Worm (Caenorhabditis elegans) whole organism, L2 larva: ENCODE measurements around the gene math-38.
A peak's percentile ranks its signal among the peaks of the same experiment; 100 is the strongest.

Source experiments
- R02D3.7 ChIP-seq: fragments of 150-350 bp; optimal IDR thresholded peaks from 2 replicates; lab custom pipeline; 2014; ENCODE audit warnings: missing biosample characterization, missing genetic modification characterization
- Y55F3AM.14 ChIP-seq: fragments of 200-800 bp; sonication (Bioruptor generic); optimal IDR thresholded peaks from 2 replicates; lab custom pipeline; 2018; ENCODE audit warnings: mild to moderate bottlenecking, missing genetic modification characterization, missing compliant biosample characterization
- ZK546.5 ChIP-seq: sonication (generic microtip); optimal IDR thresholded peaks from 2 replicates; lab custom pipeline; 2017; ENCODE audit warnings: missing biosample characterization, missing genetic modification characterization
- alr-1 ChIP-seq: fragments of 150-350 bp; optimal IDR thresholded peaks from 2 replicates; lab custom pipeline; 2014; ENCODE audit warnings: missing biosample characterization, missing genetic modification characterization
- ceh-16 ChIP-seq: fragments of 150-350 bp; optimal IDR thresholded peaks from 2 replicates; lab custom pipeline; 2014; ENCODE audit warnings: missing biosample characterization, missing genetic modification characterization
- ceh-82 ChIP-seq: fragments of 150-350 bp; optimal IDR thresholded peaks from 2 replicates; lab custom pipeline; 2014; ENCODE audit warnings: missing biosample characterization, missing genetic modification characterization
- crh-2 ChIP-seq: sonication (generic microtip); optimal IDR thresholded peaks from 2 replicates; lab custom pipeline; 2017; ENCODE audit warnings: missing biosample characterization, missing genetic modification characterization
- egl-27 ChIP-seq: sonication (generic microtip); optimal IDR thresholded peaks from 3 replicates; lab custom pipeline; 2017; ENCODE audit warnings: missing biosample characterization, missing genetic modification reagents, missing genetic modification characterization
- elt-3 ChIP-seq: sonication (generic microtip); optimal IDR thresholded peaks from 2 replicates; lab custom pipeline; 2017; ENCODE audit warnings: missing biosample characterization, missing genetic modification characterization
- fos-1 ChIP-seq: fragments of 150-350 bp; optimal IDR thresholded peaks from 2 replicates; lab custom pipeline; 2014; ENCODE audit warnings: missing biosample characterization, missing genetic modification characterization
- gmeb-1 ChIP-seq: fragments of 150-350 bp; optimal IDR thresholded peaks from 2 replicates; lab custom pipeline; 2014; ENCODE audit warnings: missing biosample characterization, missing genetic modification characterization
- lin-11 ChIP-seq: fragments of 150-350 bp; sonication (generic microtip); optimal IDR thresholded peaks from 2 replicates; lab custom pipeline; 2014; ENCODE audit warnings: missing biosample characterization, missing genetic modification characterization, inconsistent platforms, mixed read lengths
- lin-13 ChIP-seq: fragments of 150-350 bp; optimal IDR thresholded peaks from 2 replicates; lab custom pipeline; 2014; ENCODE audit warnings: missing biosample characterization, missing genetic modification reagents, missing genetic modification characterization
- lin-39 ChIP-seq: fragments of 150-350 bp; optimal IDR thresholded peaks from 2 replicates; lab custom pipeline; 2014; ENCODE audit warnings: missing biosample characterization, missing genetic modification reagents, missing genetic modification characterization
- lsy-2 ChIP-seq, 2 experiments: fragments of 150-350 bp in 1 of 2; sonication (generic microtip) in 1 of 2; optimal IDR thresholded peaks; 2 replicates each; lab custom pipeline; 2014 to 2017; ENCODE audit warnings: missing biosample characterization in 2 of 2, missing genetic modification characterization in 2 of 2
- mdl-1 ChIP-seq, 2 experiments: fragments of 150-350 bp in 1 of 2; sonication (generic microtip) in 1 of 2; optimal IDR thresholded peaks; 2 replicates each; lab custom pipeline; 2017; ENCODE audit warnings: missing biosample characterization in 2 of 2, missing genetic modification characterization in 2 of 2
- nhr-11 ChIP-seq: fragments of 150-350 bp; optimal IDR thresholded peaks from 2 replicates; lab custom pipeline; 2014; ENCODE audit warnings: missing biosample characterization, missing genetic modification characterization
- nhr-12 ChIP-seq: fragments of 150-350 bp; optimal IDR thresholded peaks from 2 replicates; lab custom pipeline; 2014; ENCODE audit warnings: missing biosample characterization, missing genetic modification characterization
- nhr-129 ChIP-seq: fragments of 150-350 bp; optimal IDR thresholded peaks from 2 replicates; lab custom pipeline; 2014; ENCODE audit warnings: missing biosample characterization, missing genetic modification characterization
- nhr-23 ChIP-seq: fragments of 150-350 bp; optimal IDR thresholded peaks from 2 replicates; lab custom pipeline; 2014; ENCODE audit warnings: missing biosample characterization, missing genetic modification reagents, missing genetic modification characterization
- nhr-237 ChIP-seq: fragments of 150-350 bp; optimal IDR thresholded peaks from 2 replicates; lab custom pipeline; 2014; ENCODE audit warnings: missing biosample characterization, missing genetic modification characterization
- nhr-6 ChIP-seq: fragments of 150-350 bp; optimal IDR thresholded peaks from 2 replicates; lab custom pipeline; 2014; ENCODE audit warnings: missing biosample characterization, missing genetic modification characterization
- nhr-77 ChIP-seq: fragments of 150-350 bp; optimal IDR thresholded peaks from 2 replicates; lab custom pipeline; 2014; ENCODE audit warnings: missing biosample characterization, missing genetic modification characterization
- sem-4 ChIP-seq: fragments of 150-350 bp; optimal IDR thresholded peaks from 2 replicates; lab custom pipeline; 2014; ENCODE audit warnings: missing biosample characterization, missing genetic modification reagents, missing genetic modification characterization
- skn-1 ChIP-seq: sonication (generic microtip); optimal IDR thresholded peaks from 2 replicates; lab custom pipeline; 2017; ENCODE audit warnings: missing biosample characterization, missing genetic modification characterization
- sma-3 ChIP-seq: sonication (generic microtip); optimal IDR thresholded peaks from 2 replicates; lab custom pipeline; 2016; ENCODE audit warnings: missing genetic modification reagents, missing genetic modification characterization, missing compliant biosample characterization
- snpc-4 ChIP-seq: fragments of 150-350 bp; optimal IDR thresholded peaks from 2 replicates; lab custom pipeline; 2014; ENCODE audit warnings: missing biosample characterization, missing genetic modification characterization
- unc-39 ChIP-seq: fragments of 150-350 bp; optimal IDR thresholded peaks from 2 replicates; lab custom pipeline; 2014; ENCODE audit warnings: missing biosample characterization, missing genetic modification characterization
- unc-62 ChIP-seq: fragments of 150-350 bp; optimal IDR thresholded peaks from 2 replicates; lab custom pipeline; 2014; ENCODE audit warnings: missing biosample characterization, missing genetic modification reagents, missing genetic modification characterization
- ztf-11 ChIP-seq: sonication (generic microtip); optimal IDR thresholded peaks from 2 replicates; lab custom pipeline; 2017; ENCODE audit warnings: missing biosample characterization, missing genetic modification characterization
- ztf-4 ChIP-seq: fragments of 150-350 bp; optimal IDR thresholded peaks from 2 replicates; lab custom pipeline; 2014; ENCODE audit warnings: missing biosample characterization, missing genetic modification characterization

The math-38 gene

DNA sequence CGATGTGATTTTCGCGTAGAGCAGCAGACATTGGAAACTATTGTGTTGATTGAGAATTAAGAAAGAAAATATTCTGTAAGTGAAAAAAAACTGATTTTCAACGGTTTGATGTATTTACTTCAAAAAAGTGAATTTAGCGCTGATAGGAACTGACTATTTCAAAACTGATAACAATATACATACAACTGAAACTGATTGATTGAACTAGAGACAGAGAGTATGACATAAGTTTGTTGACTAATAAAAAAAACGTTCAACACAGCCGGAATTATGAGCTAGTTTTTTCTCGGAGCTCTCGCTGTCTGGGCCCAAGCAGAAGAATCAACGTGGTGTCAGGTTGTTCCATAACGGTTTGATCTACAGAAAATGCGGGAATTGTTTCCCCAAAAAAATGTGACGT lies 34.2 kb upstream of the math-38 start, which contains the start of gene fbxa-164:
fbxa-164 (minus strand) TSS at position 101 of the 400 bp plus-strand sequence.
- TF ChIP-seq lin-13 (GFP tag; lab: Kevin White, UChicago) = no peak

DNA sequence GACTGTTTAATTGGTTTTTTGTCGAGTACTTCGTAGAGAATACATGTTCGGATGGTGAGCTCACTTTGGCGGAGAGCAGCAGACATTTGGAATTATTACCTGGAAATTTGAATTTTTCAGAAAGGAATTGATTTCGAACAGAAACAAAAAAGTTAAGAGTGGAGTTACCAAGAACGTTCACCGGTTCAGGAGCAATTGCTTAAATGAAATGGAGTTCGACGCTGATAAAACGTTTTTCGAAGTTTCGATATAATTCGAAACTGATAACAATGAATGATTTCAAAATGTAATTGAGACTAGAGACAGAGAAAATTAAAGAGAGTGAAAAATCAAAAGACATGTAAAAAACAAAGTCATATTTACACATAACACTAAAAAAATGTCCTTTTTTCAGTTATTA lies 30.8 kb upstream of the math-38 start, which contains the start of gene fbxa-163:
fbxa-163 (minus strand) TSS at position 101 of the 400 bp plus-strand sequence.
- TF ChIP-seq lin-39 (tag; lab: Kevin White, UChicago) (no peak), ztf-4 (tag; lab: Kevin White, UChicago) (no peak), lsy-2 (tag; optimal IDR thresholded peaks at IDR 0.05; lab: Kevin White, UChicago) (no peak), egl-27 (tag; lab: Kevin White, UChicago) (no peak), Y55F3AM.14 (no peak), nhr-23 (tag; lab: Kevin White, UChicago) (no peak), crh-2 (tag; lab: Kevin White, UChicago) (no peak), snpc-4 (tag; lab: Kevin White, UChicago) (no peak), alr-1 (tag; lab: Kevin White, UChicago) (no peak), nhr-12 (tag; lab: Kevin White, UChicago) (no peak), gmeb-1 (tag; lab: Kevin White, UChicago) (no peak)
- TF ChIP-seq, all 48 proteins: peak for 0

DNA sequence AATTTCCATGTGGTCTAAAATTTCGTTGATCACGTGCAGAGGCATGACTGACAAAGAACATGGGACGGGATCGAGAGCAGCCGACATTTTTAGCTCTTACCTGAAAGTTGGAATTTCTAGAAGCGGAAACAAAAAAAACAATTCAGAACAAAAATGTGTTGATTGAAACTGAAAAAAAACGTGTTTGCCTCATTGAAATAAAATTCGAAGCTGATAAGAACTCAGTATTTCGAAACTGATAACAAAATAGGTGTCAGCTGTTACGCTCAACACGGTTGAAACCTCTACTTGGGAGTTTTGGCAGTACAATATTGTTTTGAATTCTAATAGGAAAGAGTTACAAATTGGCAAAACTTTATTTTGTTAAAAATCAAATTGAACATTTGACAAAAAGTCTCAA lies 29.1 kb upstream of the math-38 start:
- peak; percentile 59 for TF ChIP-seq fos-1 (tag; lab: Kevin White, UChicago)
- TF ChIP-seq ZK546.5 (tag; lab: Kevin White, UChicago) = no peak
- TF ChIP-seq crh-2 (tag; lab: Kevin White, UChicago) = peak; percentile 3
- TF ChIP-seq nhr-129 (tag; lab: Kevin White, UChicago) = no peak
- TF ChIP-seq ceh-16 (tag; lab: Kevin White, UChicago) = no peak

ce11 chrII:1607575-1607974 lies 27.8 kb upstream of the math-38 start:
- TF ChIP-seq fos-1 (tag; lab: Kevin White, UChicago) (peak; percentile 71), nhr-11 (no peak)

ce11 chrII:1606079-1606478 lies 26.3 kb upstream of the math-38 start, which contains the start of gene bath-33:
Gene bath-33, minus strand, starts transcription at chrII:1606179.
- TF ChIP-seq ceh-16 (tag; lab: Kevin White, UChicago) (no peak), lin-11 (no peak), sma-3 (no peak), unc-39 (tag; lab: Kevin White, UChicago) (no peak), nhr-129 (tag; lab: Kevin White, UChicago) (no peak), R02D3.7 (tag; lab: Kevin White, UChicago) (no peak), skn-1 (no peak), snpc-4 (tag; lab: Kevin White, UChicago) (no peak), ZK546.5 (tag; lab: Kevin White, UChicago) (no peak), lin-13 (GFP tag; lab: Kevin White, UChicago) (no peak), nhr-12 (tag; lab: Kevin White, UChicago) (no peak), nhr-6 (no peak), ztf-11 (no peak), Y55F3AM.14 (no peak), lsy-2 (tag; optimal IDR thresholded peaks at IDR 0.05; lab: Kevin White, UChicago) (no peak)

- TF ChIP-seq elt-3 (tag; lab: Kevin White, UChicago) (no peak), ceh-82 (tag; lab: Kevin White, UChicago) (no peak), crh-2 (tag; lab: Kevin White, UChicago) (no peak), unc-62 (GFP tag; lab: Kevin White, UChicago) (no peak), skn-1 (no peak), sem-4 (tag; lab: Kevin White, UChicago) (no peak), nhr-77 (tag; lab: Kevin White, UChicago) (no peak)
These were observed 25.2 kb upstream of the math-38 start for ce11 chrII:1605010-1605409.

ce11 chrII:1603049-1603448 lies 23.3 kb upstream of the math-38 start:
- TF ChIP-seq nhr-237 (no peak), ceh-16 (tag; lab: Kevin White, UChicago) (no peak), fos-1 (tag; lab: Kevin White, UChicago) (no peak), nhr-77 (tag; lab: Kevin White, UChicago) (no peak), mdl-1 (tag; optimal IDR thresholded peaks at IDR 0.05; lab: Kevin White, UChicago) (no peak)
- TF ChIP-seq, all 48 proteins: peak for 0
